Worm (Caenorhabditis elegans): ENCODE data around the gene thoc-2.

DNA sequence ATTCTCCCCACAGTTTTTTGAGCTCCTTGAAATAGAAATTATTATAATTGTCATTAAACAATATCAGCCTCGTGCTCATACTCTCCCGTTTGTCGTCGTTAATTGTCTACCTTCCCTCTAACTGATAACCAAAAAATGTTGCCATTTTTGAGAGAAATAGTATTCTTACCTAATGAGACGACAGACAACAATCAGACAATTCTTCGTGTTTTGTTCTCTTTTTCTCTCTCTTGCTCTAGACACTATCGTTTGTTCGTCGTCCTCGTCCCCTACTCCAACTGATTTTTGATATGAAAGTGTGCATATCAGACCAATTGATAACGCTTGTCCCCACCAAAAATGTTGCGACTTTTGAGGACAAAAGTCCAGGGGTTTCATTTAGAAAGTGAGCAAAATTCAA is 6.3 kb upstream of the thoc-2 start:
- TF ChIP-seq snpc-4 (tag; optimal IDR thresholded peaks at IDR 0.05) = no peak
- TF ChIP-seq unc-62 (GFP tag; optimal IDR thresholded peaks at IDR 0.05) = no peak
